Fruit fly (Drosophila melanogaster): ENCODE data around the gene RunxA.

RunxA gene

dm6 chrX:20658627-20659026 is 35.1 kb upstream of the RunxA start:
- TF ChIP-seq CG3281 (GFP tag; optimal IDR thresholded peaks at IDR 0.05) (no peak), stwl (tag; optimal IDR thresholded peaks at IDR 0.05) (no peak), fd3F (GFP tag; optimal IDR thresholded peaks at IDR 0.05) (no peak), CG4282 (GFP tag; optimal IDR thresholded peaks at IDR 0.05) (no peak), Six4 (GFP tag; optimal IDR thresholded peaks at IDR 0.05) (no peak), twi (tag; optimal IDR thresholded peaks at IDR 0.05) (no peak), Jarid2 (GFP tag; optimal IDR thresholded peaks at IDR 0.05) (no peak), CG8290 (GFP tag; optimal IDR thresholded peaks at IDR 0.05) (no peak), CG8290 (tag; optimal IDR thresholded peaks at IDR 0.05) (peak in 1 of 2 experiments; percentile 26), CG31224 (GFP tag; IDR thresholded peaks at IDR 0.05) (no peak), Ravus (GFP tag; IDR thresholded peaks at IDR 0.05) (no peak), z (GFP tag; IDR thresholded peaks at IDR 0.05) (no peak), lmd (GFP tag; IDR thresholded peaks at IDR 0.05) (0 out of 2 replicates have a peak, but pooled peaks have one; percentile 16), pb (GFP tag; optimal IDR thresholded peaks at IDR 0.05) (no peak), CG10431 (GFP tag; optimal IDR thresholded peaks at IDR 0.05) (no peak), emc (GFP tag; optimal IDR thresholded peaks at IDR 0.05) (no peak), CG11560 (tag; IDR thresholded peaks at IDR 0.05) (no peak), pum (GFP tag; optimal IDR thresholded peaks at IDR 0.05) (no peak), CG31365 (tag; optimal IDR thresholded peaks at IDR 0.05) (no peak), CG8765 (GFP tag; IDR thresholded peaks at IDR 0.05) (no peak), Lpt (GFP tag; optimal IDR thresholded peaks at IDR 0.05) (no peak), amos (GFP tag; IDR thresholded peaks at IDR 0.05; ENCODE audit: partially characterized antibody) (peak; percentile 27; the same call in 1 of the 2 replicates), org-1 (GFP tag; optimal IDR thresholded peaks at IDR 0.05) (no peak), ATbp (GFP tag; optimal IDR thresholded peaks at IDR 0.05) (no peak), CG17802 (tag; optimal IDR thresholded peaks at IDR 0.05) (no peak), CG11093 (GFP tag; IDR thresholded peaks at IDR 0.05) (no peak), dati (GFP tag; IDR thresholded peaks at IDR 0.05) (no peak), ara (GFP tag; IDR thresholded peaks at IDR 0.05) (no peak), CG5180 (GFP tag; optimal IDR thresholded peaks at IDR 0.05) (no peak), Med (GFP tag) (peak; percentile 50), cato (GFP tag; optimal IDR thresholded peaks at IDR 0.05; ENCODE audit: borderline replicate concordance) (no peak), Rfx (GFP tag; IDR thresholded peaks at IDR 0.05) (peak; percentile 51; the same call in 1 of the 2 replicates), CG3726 (GFP tag; IDR thresholded peaks at IDR 0.05) (no peak), chif (GFP tag; optimal IDR thresholded peaks at IDR 0.05) (no peak), kni (GFP tag; optimal IDR thresholded peaks at IDR 0.05) (no peak), ken (GFP tag; IDR thresholded peaks at IDR 0.05) (no peak), CG8359 (GFP tag; optimal IDR thresholded peaks at IDR 0.05; ENCODE audit: borderline replicate concordance) (no peak), Hmx (GFP tag; optimal IDR thresholded peaks at IDR 0.05) (no peak), NFAT (GFP tag; IDR thresholded peaks at IDR 0.05) (peak; percentile 23; the same call in 1 of the 2 replicates), bowl (GFP tag; IDR thresholded peaks at IDR 0.05) (no peak), sd (tag; optimal IDR thresholded peaks at IDR 0.05) (no peak), CG13123 (GFP tag; optimal IDR thresholded peaks at IDR 0.05) (no peak), Doc2 (GFP tag; IDR thresholded peaks at IDR 0.05) (no peak), Adf1 (GFP tag; IDR thresholded peaks at IDR 0.05) (peak; percentile 32; the same call in 1 of the 2 replicates), yki (optimal IDR thresholded peaks at IDR 0.05) (no peak), CG7556 (GFP tag; optimal IDR thresholded peaks at IDR 0.05) (no peak), gsb (GFP tag; IDR thresholded peaks at IDR 0.05) (no peak), trh (GFP tag; optimal IDR thresholded peaks at IDR 0.05) (no peak), ase (GFP tag; IDR thresholded peaks at IDR 0.05) (no peak), zf30C (GFP tag; optimal IDR thresholded peaks at IDR 0.05) (no peak), en (GFP tag; optimal IDR thresholded peaks at IDR 0.05) (no peak), CG17359 (tag; optimal IDR thresholded peaks at IDR 0.05) (no peak), Doc3 (GFP tag; IDR thresholded peaks at IDR 0.05; ENCODE audit: partially characterized antibody) (no peak)

Data from whole organism, embryonic.